Fruit fly (Drosophila melanogaster): ENCODE data around the gene p38c.

DNA sequence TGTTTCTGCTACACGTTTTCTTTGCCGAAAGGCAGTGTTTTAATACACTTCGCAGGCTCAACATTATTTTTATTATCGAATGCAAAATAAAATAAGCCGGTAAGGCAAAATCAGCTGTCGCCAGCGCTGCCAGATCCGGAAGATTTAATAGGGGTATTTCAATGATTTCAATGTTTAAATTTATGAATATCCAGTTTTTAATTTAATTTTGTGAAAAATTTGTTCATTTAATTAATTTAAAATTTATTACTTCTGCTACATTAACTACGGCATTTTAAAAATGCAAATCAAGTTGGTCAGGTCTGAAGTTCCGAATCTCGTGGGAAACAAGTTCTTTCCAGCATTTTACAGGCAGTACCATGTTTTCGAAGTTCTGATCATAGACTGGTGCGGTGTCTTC lies 1.2 kb downstream of the p38c start, which contains the start of gene Slimp:
- TF ChIP-seq psq (optimal IDR thresholded peaks at IDR 0.05) (no peak), Myc (optimal IDR thresholded peaks at IDR 0.05) (no peak), insv (optimal IDR thresholded peaks at IDR 0.05) (no peak), h (optimal IDR thresholded peaks at IDR 0.05) (no peak)
